Fruit fly (Drosophila melanogaster) ovary, adult (tissue): Measurements from ENCODE around the gene Sema1a.

Experiments used
- CG17801 ChIP-seq: fragments of 200-800 bp; optimal IDR thresholded peaks from 2 replicates; lab custom pipeline; 2019; ENCODE audit warnings: missing biosample characterization, mild to moderate bottlenecking, missing genetic modification characterization, moderate library complexity; ENCODE audit not compliant: partially characterized antibody

Gene Sema1a

DNA sequence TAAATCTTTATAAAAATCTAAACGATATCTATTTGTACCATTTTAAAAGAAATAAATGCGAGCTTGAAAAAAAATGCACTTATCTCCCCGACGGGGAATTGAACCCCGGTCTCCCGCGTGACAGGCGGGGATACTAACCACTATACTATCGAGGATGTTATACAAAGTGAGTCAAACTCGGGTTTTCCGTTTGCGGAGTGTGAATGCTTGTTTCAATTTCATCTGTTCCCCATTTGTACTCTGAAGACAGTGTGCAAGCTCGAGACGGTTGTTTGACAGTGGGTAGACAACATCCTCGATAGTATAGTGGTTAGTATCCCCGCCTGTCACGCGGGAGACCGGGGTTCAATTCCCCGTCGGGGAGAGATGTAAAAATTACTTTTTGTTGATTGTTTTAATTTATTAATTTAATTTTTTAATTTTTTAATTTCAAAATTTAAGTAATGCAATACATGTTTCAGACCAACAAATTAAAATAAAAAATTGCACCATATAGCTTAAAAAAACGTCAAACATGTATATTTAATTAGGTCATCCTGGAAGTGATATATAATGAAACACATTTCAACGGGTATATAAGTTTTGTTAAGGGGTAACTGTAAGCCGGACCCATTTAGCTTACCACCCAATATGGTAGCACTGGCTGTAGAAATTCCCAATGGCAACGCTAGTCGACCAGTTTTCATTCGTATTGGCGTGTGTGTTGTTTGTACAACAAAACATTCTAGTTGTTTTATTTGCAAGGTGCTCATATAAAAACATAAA is at the start of gene Sema1a:
Sema1a (plus strand) TSS at position 679 of the 765 bp plus-strand sequence.
- TF ChIP-seq CG17801 (GFP tag; lab: Kevin White, UChicago) = peak; percentile 47

- no peak for TF ChIP-seq CG17801 (GFP tag; lab: Kevin White, UChicago)
Measured at dm6 chr2L:8496269-8496668, 45.7 kb upstream of the Sema1a start, which contains the start of gene Bace. Bace (minus strand) TSS chr2L:8496307.

DNA sequence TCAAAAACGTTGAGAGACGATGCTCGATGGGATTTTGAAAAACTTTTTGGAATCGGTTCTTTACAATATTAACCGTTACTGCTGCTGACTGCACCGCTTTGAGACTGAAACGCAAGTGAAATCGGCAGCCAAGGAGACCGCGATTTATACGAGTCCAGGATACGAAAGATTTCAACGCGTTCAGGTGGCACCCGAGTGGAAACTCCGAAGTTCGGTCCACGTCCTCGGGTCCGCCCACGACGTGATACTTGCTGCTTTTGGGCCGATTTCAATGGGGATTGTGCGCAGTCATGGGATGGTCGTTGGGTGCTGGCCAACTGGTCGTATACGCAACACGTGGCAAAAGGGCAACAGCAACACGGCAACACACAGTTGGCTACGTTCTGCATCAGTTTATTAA is 35.2 kb upstream of the Sema1a start, which contains the start of gene Dh31:
Dh31 (minus strand) TSS at position 117 of the 400 bp plus-strand sequence.
- no peak for TF ChIP-seq CG17801 (GFP tag; lab: Kevin White, UChicago)

- TF ChIP-seq CG17801 (GFP tag; lab: Kevin White, UChicago) = no peak
Measured at dm6 chr2L:8511723-8512122, 30.2 kb upstream of the Sema1a start, which contains the start of gene CG13096. CG13096 (minus strand) TSS chr2L:8511866.

DNA sequence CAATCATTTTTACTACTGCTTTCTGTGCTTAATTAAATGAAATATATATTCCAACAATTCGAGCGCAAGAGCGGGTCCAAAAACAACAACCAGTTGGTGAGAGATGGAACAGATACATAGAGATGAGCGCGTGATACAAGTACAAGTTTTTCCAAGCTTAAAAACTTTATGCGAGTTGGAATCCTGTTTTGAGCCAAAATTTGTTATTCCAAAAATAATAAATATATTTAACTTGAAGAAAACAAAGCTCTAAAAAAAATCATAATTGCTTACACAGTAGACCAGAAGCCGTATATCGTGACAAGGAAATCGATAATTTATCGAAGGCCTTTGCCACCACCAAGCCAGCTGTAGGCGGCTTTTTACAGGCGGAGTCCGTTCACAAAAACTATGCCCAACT is 27.2 kb upstream of the Sema1a start, which contains the start of the genes CG13097 and PIG-U:
CG13097 (minus strand) TSS at position 121 of the 400 bp plus-strand sequence.
PIG-U (plus strand) TSS at position 349 of the 400 bp plus-strand sequence.
- TF ChIP-seq CG17801 (GFP tag; lab: Kevin White, UChicago) = peak; percentile 91

DNA sequence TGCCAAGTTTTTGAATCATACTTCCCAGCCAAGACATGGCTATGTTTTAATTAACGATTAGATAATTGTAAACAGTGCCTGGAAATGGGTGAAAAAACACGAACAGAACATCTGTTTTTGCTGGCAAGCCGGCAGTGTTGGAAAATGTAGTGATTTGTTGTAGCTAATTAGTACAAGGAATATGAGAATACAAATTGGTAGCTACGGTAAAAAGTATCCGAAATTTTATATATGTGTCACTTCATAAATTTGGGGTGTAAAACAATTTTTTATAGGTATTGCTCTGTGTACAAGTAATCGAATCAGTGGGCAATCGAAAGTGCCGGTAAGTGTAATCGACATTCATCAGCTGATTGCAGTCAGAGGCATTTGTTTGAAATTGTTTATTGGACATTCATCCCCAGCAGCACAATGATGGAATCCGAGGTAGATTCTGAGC is 24.7 kb upstream of the Sema1a start, which contains the start of the genes mRpL51 and Uba4:
mRpL51 (minus strand) TSS at position 125 of the 439 bp plus-strand sequence.
Uba4 (plus strand) TSS at position 156 of the 439 bp plus-strand sequence.
- TF ChIP-seq CG17801 (GFP tag; lab: Kevin White, UChicago) = peak; percentile 53

- no peak for TF ChIP-seq CG17801 (GFP tag; lab: Kevin White, UChicago)
Measured at dm6 chr2L:8519390-8519789, 22.6 kb upstream of the Sema1a start, which contains the start of gene Sgp. Sgp (plus strand) TSS chr2L:8519690.

DNA sequence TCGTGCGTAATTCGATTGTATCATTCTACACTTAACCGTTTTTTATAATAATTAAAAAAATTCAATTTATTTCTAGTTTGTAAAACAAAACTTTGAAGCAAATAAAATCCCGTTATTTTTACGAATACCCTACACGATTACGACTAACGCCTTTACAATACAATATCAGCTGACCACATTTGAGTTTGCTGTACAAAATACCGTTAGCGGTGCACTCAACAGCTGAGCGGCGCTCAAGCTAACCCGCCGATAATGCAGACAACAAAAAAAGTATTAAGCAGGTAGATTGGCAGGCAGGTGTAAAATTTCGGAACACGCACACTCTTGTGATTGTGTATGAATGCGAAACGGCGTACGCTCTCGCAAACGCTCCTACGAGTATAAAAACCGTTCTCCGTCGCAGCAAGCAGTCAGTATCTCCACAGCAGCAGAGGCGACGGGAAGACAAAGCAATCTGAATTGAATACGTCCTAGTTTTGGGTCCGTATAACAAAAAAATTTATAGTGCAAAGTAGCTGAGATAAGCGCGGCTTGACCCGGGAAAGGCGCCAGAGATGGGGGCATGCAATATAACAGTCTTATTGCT is 20.1 kb upstream of the Sema1a start, which contains the start of gene Acer:
Acer (plus strand) TSS at position 210 of the 586 bp plus-strand sequence.
- peak; percentile 46 for TF ChIP-seq CG17801 (GFP tag; lab: Kevin White, UChicago)

dm6 chr2L:8522781-8523180 is 19.2 kb upstream of the Sema1a start:
- TF ChIP-seq CG17801 (GFP tag; lab: Kevin White, UChicago) = no peak

DNA sequence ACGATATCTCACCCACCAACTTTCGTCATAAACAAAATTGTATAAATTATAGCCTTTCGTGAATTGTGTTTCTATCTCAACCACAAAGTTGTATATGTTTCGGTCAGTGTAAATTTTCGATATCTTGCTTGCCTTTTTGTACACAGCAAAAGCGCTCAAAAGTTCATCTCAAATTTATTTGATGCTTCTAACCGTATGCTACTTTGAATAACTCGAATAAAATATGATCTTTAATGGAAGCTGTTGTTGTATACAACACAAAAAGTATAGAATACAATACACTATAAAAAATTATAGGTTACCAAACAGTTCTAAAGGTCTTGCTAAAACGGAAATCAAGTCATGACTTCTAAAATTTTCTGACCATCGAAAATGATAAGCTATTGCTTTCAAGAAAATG is 16.9 kb upstream of the Sema1a start:
- TF ChIP-seq CG17801 (GFP tag; lab: Kevin White, UChicago) = no peak

dm6 chr2L:8528318-8528717 is 13.6 kb upstream of the Sema1a start, which contains the start of the genes lmgA and lmgB:
lmgA (minus strand) TSS chr2L:8528618.
lmgB (minus strand) TSS chr2L:8528618.
- TF ChIP-seq CG17801 (GFP tag; lab: Kevin White, UChicago) = peak; percentile 55

DNA sequence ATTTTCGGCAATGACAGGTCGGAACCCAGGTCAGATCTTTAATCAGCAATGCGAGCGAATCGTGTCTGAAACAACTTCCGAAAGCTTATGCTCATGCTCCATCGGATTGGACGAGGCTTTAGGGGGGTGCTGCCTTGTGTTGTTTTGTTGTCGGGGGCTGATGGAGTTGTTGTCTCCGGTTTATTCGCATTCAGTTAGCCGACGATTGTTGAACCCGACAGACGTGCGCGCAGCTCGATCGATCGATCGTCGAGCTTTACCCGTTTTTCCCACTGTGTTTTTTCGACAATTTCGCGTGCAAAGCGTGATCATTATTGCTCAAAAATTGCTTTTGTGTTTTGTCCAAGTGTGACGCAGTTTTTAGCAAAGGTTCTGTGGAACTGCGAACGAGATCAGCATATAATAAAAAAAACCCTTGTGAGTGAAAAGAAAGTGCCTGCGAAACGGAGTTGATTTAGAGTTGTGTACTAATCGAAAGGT is 13.0 kb upstream of the Sema1a start, which contains the start of gene CG17834:
CG17834 (plus strand) TSS at position 191 of the 480 bp plus-strand sequence.
- TF ChIP-seq CG17801 (GFP tag; lab: Kevin White, UChicago) = no peak

- TF ChIP-seq CG17801 (GFP tag; lab: Kevin White, UChicago) = no peak
Measured at dm6 chr2L:8530189-8530588, 11.8 kb upstream of the Sema1a start.

- TF ChIP-seq CG17801 (GFP tag; lab: Kevin White, UChicago) = no peak
Measured at dm6 chr2L:8532790-8533189, 9.2 kb upstream of the Sema1a start.

dm6 chr2L:8533632-8534031 is 8.3 kb upstream of the Sema1a start:
- no peak for TF ChIP-seq CG17801 (GFP tag; lab: Kevin White, UChicago)
